Worm (Caenorhabditis elegans) whole organism, young adult: Measurements from ENCODE around the gene F54F2.14.

ENCODE experiments used
- C06A6.2 ChIP-seq: fragments of 200-800 bp; sonication (Bioruptor generic); conservative IDR thresholded peaks from 2 replicates; pipeline ENCODE4 v1.3.6; 2022; ENCODE audit warnings: missing genetic modification characterization, missing compliant biosample characterization
- C17E4.6 ChIP-seq: fragments of 200-800 bp; sonication (Bioruptor generic); IDR thresholded peaks from 2 replicates; pipeline ENCODE4 v1.3.6; 2022; ENCODE audit warnings: missing genetic modification reagents, missing genetic modification characterization, missing compliant biosample characterization
- D2030.7 ChIP-seq: fragments of 200-800 bp; sonication (Bioruptor generic); IDR thresholded peaks from 2 replicates; pipeline ENCODE4 v1.3.6; 2022; ENCODE audit warnings: missing genetic modification reagents, missing genetic modification characterization, missing compliant biosample characterization
- F22D6.2 ChIP-seq: sonication (generic microtip); optimal IDR thresholded peaks from 2 replicates; lab custom pipeline; 2016; ENCODE audit warnings: mild to moderate bottlenecking, missing genetic modification characterization, missing compliant biosample characterization
- F57A8.1 ChIP-seq: fragments of 200-800 bp; sonication (Bioruptor generic); optimal IDR thresholded peaks from 2 replicates; lab custom pipeline; 2018; ENCODE audit warnings: mild to moderate bottlenecking, missing genetic modification characterization, moderate library complexity, missing compliant biosample characterization
- F57C9.4 ChIP-seq: sonication (generic microtip); optimal IDR thresholded peaks from 2 replicates; lab custom pipeline; 2017; ENCODE audit warnings: mild to moderate bottlenecking, missing genetic modification characterization, missing compliant biosample characterization
- K11D2.4 ChIP-seq: fragments of 200-800 bp; sonication (Bioruptor generic); IDR thresholded peaks from 2 replicates; pipeline ENCODE4 v1.3.6; 2022; ENCODE audit warnings: missing genetic modification reagents, missing genetic modification characterization, missing compliant biosample characterization
- T26A5.8 ChIP-seq: sonication (generic microtip); optimal IDR thresholded peaks from 2 replicates; lab custom pipeline; 2016; ENCODE audit warnings: missing genetic modification characterization, missing compliant biosample characterization
- akir-1 ChIP-seq: fragments of 200-800 bp; sonication (Bioruptor generic); optimal IDR thresholded peaks from 2 replicates; lab custom pipeline; 2018; ENCODE audit warnings: mild to moderate bottlenecking, missing genetic modification characterization, moderate library complexity, missing compliant biosample characterization
- aptf-2 ChIP-seq: fragments of 200-800 bp; sonication (Bioruptor generic); conservative IDR thresholded peaks from 2 replicates; pipeline ENCODE4 v1.3.6; 2022; ENCODE audit warnings: missing genetic modification reagents, missing genetic modification characterization, missing compliant biosample characterization
- attf-3 ChIP-seq: fragments of 200-800 bp; sonication (Bioruptor generic); conservative IDR thresholded peaks from 2 replicates; pipeline ENCODE4 v1.3.6; 2022; ENCODE audit warnings: missing genetic modification reagents, missing genetic modification characterization, missing compliant biosample characterization
- ceh-100 ChIP-seq: fragments of 200-800 bp; sonication (Bioruptor generic); IDR thresholded peaks from 2 replicates; pipeline ENCODE4 v1.3.6; 2022; ENCODE audit warnings: missing genetic modification reagents, missing genetic modification characterization, missing compliant biosample characterization
- ceh-58 ChIP-seq: fragments of 200-800 bp; sonication (Bioruptor generic); IDR thresholded peaks from 2 replicates; pipeline ENCODE4 v1.3.6; 2022; ENCODE audit warnings: missing genetic modification characterization, missing compliant biosample characterization
- ceh-79 ChIP-seq: sonication (generic microtip); optimal IDR thresholded peaks from 2 replicates; lab custom pipeline; 2017; ENCODE audit warnings: mild to moderate bottlenecking, missing genetic modification characterization, missing compliant biosample characterization
- ceh-91 ChIP-seq: fragments of 200-800 bp; sonication (Bioruptor generic); IDR thresholded peaks from 2 replicates; pipeline ENCODE4 v1.3.6; 2022; ENCODE audit warnings: missing genetic modification reagents, missing genetic modification characterization, missing compliant biosample characterization
- dpl-1 ChIP-seq: fragments of 150-350 bp; optimal IDR thresholded peaks from 2 replicates; lab custom pipeline; 2014; ENCODE audit warnings: missing biosample characterization, missing genetic modification reagents, missing genetic modification characterization
- hlh-12 ChIP-seq: sonication (generic microtip); optimal IDR thresholded peaks from 2 replicates; lab custom pipeline; 2016; ENCODE audit warnings: missing genetic modification characterization, missing compliant biosample characterization
- lin-26 ChIP-seq: fragments of 200-800 bp; sonication (Bioruptor generic); IDR thresholded peaks from 2 replicates; pipeline ENCODE4 v1.3.6; 2022; ENCODE audit warnings: missing genetic modification reagents, missing genetic modification characterization, missing compliant biosample characterization
- lin-40 ChIP-seq: sonication (generic microtip); optimal IDR thresholded peaks from 2 replicates; lab custom pipeline; 2016; ENCODE audit warnings: missing genetic modification characterization, mild to moderate bottlenecking, missing compliant biosample characterization, missing genotype, missing genetic modification reagents
- lin-54 ChIP-seq: fragments of 200-800 bp; sonication (Bioruptor generic); optimal IDR thresholded peaks from 2 replicates; lab custom pipeline; 2018; ENCODE audit warnings: mild to moderate bottlenecking, missing genetic modification characterization, missing compliant biosample characterization
- lir-1 ChIP-seq: fragments of 200-800 bp; sonication (Bioruptor generic); conservative IDR thresholded peaks from 2 replicates; pipeline ENCODE4 v1.3.6; 2022; ENCODE audit warnings: missing genetic modification reagents, missing genetic modification characterization, missing compliant biosample characterization
- madf-10 ChIP-seq: sonication (generic microtip); optimal IDR thresholded peaks from 2 replicates; lab custom pipeline; 2016; ENCODE audit warnings: mild to moderate bottlenecking, missing genetic modification characterization, missing compliant biosample characterization
- madf-3 ChIP-seq: fragments of 200-800 bp; sonication (Bioruptor generic); IDR thresholded peaks from 2 replicates; pipeline ENCODE4 v1.3.6; 2022; ENCODE audit warnings: missing genetic modification reagents, missing genetic modification characterization, missing compliant biosample characterization
- madf-6 ChIP-seq: fragments of 200-800 bp; sonication (Bioruptor generic); IDR thresholded peaks from 2 replicates; pipeline ENCODE4 v1.3.6; 2022; ENCODE audit warnings: missing genetic modification reagents, missing genetic modification characterization, missing compliant biosample characterization
- madf-8 ChIP-seq: fragments of 200-800 bp; sonication (Bioruptor generic); conservative IDR thresholded peaks from 2 replicates; pipeline ENCODE4 v1.3.6; 2022; ENCODE audit warnings: missing genetic modification reagents, missing genetic modification characterization, missing compliant biosample characterization
- mcd-1 ChIP-seq: fragments of 200-800 bp; sonication (Bioruptor generic); IDR thresholded peaks from 2 replicates; pipeline ENCODE4 v1.3.6; 2022; ENCODE audit warnings: missing genetic modification reagents, missing genetic modification characterization, missing compliant biosample characterization
- mel-28 ChIP-seq: sonication (generic microtip); optimal IDR thresholded peaks from 2 replicates; lab custom pipeline; 2016; ENCODE audit warnings: borderline replicate concordance, mild to moderate bottlenecking, missing genetic modification characterization, missing compliant biosample characterization
- mes-4 ChIP-seq: sonication (generic microtip); optimal IDR thresholded peaks from 2 replicates; lab custom pipeline; 2016; ENCODE audit warnings: missing genotype, missing genetic modification characterization, missing compliant biosample characterization
- mxl-1 ChIP-seq: sonication (generic microtip); optimal IDR thresholded peaks from 2 replicates; lab custom pipeline; 2016; ENCODE audit warnings: missing genetic modification characterization, missing compliant biosample characterization
- nfya-1 ChIP-seq: sonication (generic microtip); optimal IDR thresholded peaks from 2 replicates; lab custom pipeline; 2017; ENCODE audit warnings: antibody characterized with exemption, missing compliant biosample characterization, missing genetic modification characterization, borderline replicate concordance; ENCODE audit not compliant: insufficient read depth
- nfya-2 ChIP-seq: fragments of 200-800 bp; sonication (Bioruptor generic); IDR thresholded peaks from 2 replicates; pipeline ENCODE4 v1.3.6; 2022; ENCODE audit warnings: missing genetic modification reagents, missing genetic modification characterization, missing compliant biosample characterization
- nhr-120 ChIP-seq: fragments of 200-800 bp; sonication (Bioruptor generic); IDR thresholded peaks from 2 replicates; pipeline ENCODE4 v1.3.6; 2022; ENCODE audit warnings: missing genetic modification characterization, missing compliant biosample characterization
- nhr-27 ChIP-seq: fragments of 200-800 bp; sonication (Bioruptor generic); optimal IDR thresholded peaks from 2 replicates; lab custom pipeline; 2018; ENCODE audit warnings: mild to moderate bottlenecking, missing genetic modification characterization, moderate library complexity, missing compliant biosample characterization
- nhr-80 ChIP-seq: sonication (generic microtip); optimal IDR thresholded peaks from 2 replicates; lab custom pipeline; 2016; ENCODE audit warnings: missing genetic modification characterization, missing compliant biosample characterization
- rpc-1 ChIP-seq, 2 experiments: fragments of 150-350 bp in 1 of 2; sonication (generic microtip) in 1 of 2; optimal IDR thresholded peaks; 2 replicates each; lab custom pipeline; 2014 to 2018; ENCODE audit warnings: missing biosample characterization in 1 of 2, missing genetic modification characterization in 1 of 2, missing genetic modification reagents in 1 of 2, missing genotype in 1 of 2
- somi-1 ChIP-seq: fragments of 200-800 bp; sonication (Bioruptor generic); optimal IDR thresholded peaks from 2 replicates; lab custom pipeline; 2018; ENCODE audit warnings: mild to moderate bottlenecking, missing genetic modification characterization, missing compliant biosample characterization
- unc-62 ChIP-seq: fragments of 150-350 bp; optimal IDR thresholded peaks from 2 replicates; lab custom pipeline; 2014; ENCODE audit warnings: missing biosample characterization, missing genetic modification reagents, missing genetic modification characterization
- ztf-18 ChIP-seq: sonication (generic microtip); optimal IDR thresholded peaks from 2 replicates; lab custom pipeline; 2016; ENCODE audit warnings: missing genotype, mild to moderate bottlenecking, missing genetic modification characterization, missing compliant biosample characterization
- ztf-26 ChIP-seq: sonication (generic microtip); optimal IDR thresholded peaks from 2 replicates; lab custom pipeline; 2017; ENCODE audit warnings: missing genetic modification characterization, missing compliant biosample characterization
- ztf-6 ChIP-seq: fragments of 200-800 bp; sonication (Bioruptor generic); IDR thresholded peaks from 2 replicates; pipeline ENCODE4 v1.3.6; 2022; ENCODE audit warnings: missing genetic modification reagents, missing genetic modification characterization, missing compliant biosample characterization

F54F2.14 gene

ce11 chrIII:8801864-8802818 lies 10.8 kb downstream of the F54F2.14 start (continued):
- TF ChIP-seq F22D6.2: peak; percentile 77
- no peak for TF ChIP-seq nfya-1 (tag; lab: Kevin White, UChicago)
- peak; percentile 75; the same call in 1 of the 2 replicates for TF ChIP-seq lin-26 (GFP tag; lab: Robert Waterston, UW)
- TF ChIP-seq madf-3 (GFP tag; lab: Robert Waterston, UW): no peak
- peak; percentile 74; the same call in 1 of the 2 replicates for TF ChIP-seq K11D2.4 (GFP tag; lab: Robert Waterston, UW)
- no peak for TF ChIP-seq nhr-120 (GFP tag; lab: Robert Waterston, UW)
- TF ChIP-seq dpl-1 (GFP tag; lab: Kevin White, UChicago): no peak
- TF ChIP-seq T26A5.8 (tag; lab: Kevin White, UChicago): no peak
- no peak for TF ChIP-seq C17E4.6 (GFP tag; lab: Robert Waterston, UW)
- TF ChIP-seq somi-1 (GFP tag; lab: Kevin White, UChicago): peak; percentile 94
- TF ChIP-seq madf-6 (GFP tag; lab: Robert Waterston, UW): no peak
- TF ChIP-seq ztf-26: peak; percentile 84
- peak; percentile 89 for TF ChIP-seq unc-62 (GFP tag; lab: Kevin White, UChicago)
- TF ChIP-seq mes-4 (tag; lab: Kevin White, UChicago): no peak
- TF ChIP-seq nhr-27: no peak
- TF ChIP-seq mel-28 (tag; lab: Kevin White, UChicago): no peak
- TF ChIP-seq rpc-1 (optimal IDR thresholded peaks at IDR 0.05; lab: Kevin White, UChicago): no peak
- no peak for TF ChIP-seq rpc-1 (tag; optimal IDR thresholded peaks at IDR 0.05; lab: Kevin White, UChicago)
- TF ChIP-seq F57A8.1: no peak
- TF ChIP-seq F57C9.4: no peak
- no peak for TF ChIP-seq madf-8
- TF ChIP-seq ztf-6 (GFP tag; lab: Robert Waterston, UW): no peak
- TF ChIP-seq nfya-2: no peak
- TF ChIP-seq madf-10 (tag; lab: Kevin White, UChicago): peak; percentile 88
- no peak for TF ChIP-seq ceh-58 (GFP tag; lab: Robert Waterston, UW)
- peak; percentile 77 for TF ChIP-seq ztf-18 (tag; lab: Kevin White, UChicago)
- peak; percentile 68 for TF ChIP-seq C06A6.2 (GFP tag; lab: Robert Waterston, UW)
- peak; percentile 99 for TF ChIP-seq nhr-80 (tag; lab: Kevin White, UChicago)
- peak; percentile 69 for TF ChIP-seq mcd-1 (GFP tag; lab: Robert Waterston, UW)
- peak; percentile 49; the same call in 1 of the 2 replicates for TF ChIP-seq lir-1 (GFP tag; lab: Robert Waterston, UW)
- no peak for TF ChIP-seq ceh-79 (tag; lab: Kevin White, UChicago)
- TF ChIP-seq mxl-1 (tag; lab: Kevin White, UChicago): no peak
- peak; percentile 96 for TF ChIP-seq lin-40 (tag; lab: Kevin White, UChicago)
- no peak for TF ChIP-seq hlh-12
- no peak for TF ChIP-seq ceh-91
- peak; percentile 67 for TF ChIP-seq lin-54 (GFP tag; lab: Kevin White, UChicago)
- TF ChIP-seq aptf-2 (GFP tag; lab: Robert Waterston, UW): no peak
- peak; percentile 70 for TF ChIP-seq akir-1 (GFP tag; lab: Kevin White, UChicago)
- TF ChIP-seq D2030.7 (GFP tag; lab: Robert Waterston, UW): no peak
- peak; percentile 37; the same call in 1 of the 2 replicates for TF ChIP-seq ceh-100 (GFP tag; lab: Robert Waterston, UW)
- peak; percentile 17; the same call in 1 of the 2 replicates for TF ChIP-seq attf-3 (GFP tag; lab: Robert Waterston, UW)
